Worm (Caenorhabditis elegans) whole organism, L4 larva: ENCODE results near the gene R12H7.4.

Experiments
- D1046.2 ChIP-seq: fragments of 200-800 bp; sonication (Bioruptor generic); IDR thresholded peaks from 2 replicates; pipeline ENCODE4 v1.3.6; 2022; ENCODE audit warnings: missing genetic modification characterization, missing compliant biosample characterization
- F44E2.7 ChIP-seq: fragments of 200-800 bp; sonication (Bioruptor generic); IDR thresholded peaks from 2 replicates; pipeline ENCODE4 v2.1.2; 2022; ENCODE audit warnings: missing genetic modification characterization, missing compliant biosample characterization
- T26A8.4 ChIP-seq: fragments of 200-800 bp; sonication (Bioruptor generic); IDR thresholded peaks from 2 replicates; pipeline ENCODE4 v1.3.6; 2022; ENCODE audit warnings: missing genetic modification characterization, missing compliant biosample characterization
- Y105C5A.15 ChIP-seq: fragments of 200-800 bp; sonication (Bioruptor generic); IDR thresholded peaks from 2 replicates; pipeline ENCODE4 v1.3.6; 2022; ENCODE audit warnings: missing genetic modification characterization, missing compliant biosample characterization
- aly-2 ChIP-seq: sonication (generic microtip); optimal IDR thresholded peaks from 2 replicates; lab custom pipeline; 2018; ENCODE audit warnings: missing biosample characterization, missing genetic modification characterization
- ama-1 ChIP-seq: fragments of 150-350 bp; optimal IDR thresholded peaks from 2 replicates; lab custom pipeline; 2014; ENCODE audit warnings: inconsistent platforms, mixed read lengths
- ceh-62 ChIP-seq: sonication (generic microtip); optimal IDR thresholded peaks from 2 replicates; lab custom pipeline; 2017; ENCODE audit warnings: missing biosample characterization, missing genetic modification characterization
- ces-1 ChIP-seq: fragments of 150-350 bp; sonication (generic microtip); optimal IDR thresholded peaks from 4 replicates; lab custom pipeline; 2014; ENCODE audit warnings: missing biosample characterization, missing genetic modification reagents, missing genetic modification characterization
- cey-2 ChIP-seq: sonication (generic microtip); optimal IDR thresholded peaks from 3 replicates; lab custom pipeline; 2017; ENCODE audit warnings: missing genetic modification characterization, mild to moderate bottlenecking, missing compliant biosample characterization, antibody characterized with exemption, borderline replicate concordance; ENCODE audit not compliant: insufficient read depth
- ctbp-1 ChIP-seq: fragments of 200-800 bp; sonication (Bioruptor generic); IDR thresholded peaks from 2 replicates; pipeline ENCODE4 v1.3.6; 2022; ENCODE audit warnings: missing genetic modification reagents, missing genetic modification characterization, missing compliant biosample characterization
- daf-16 ChIP-seq, 3 experiments: sonication (generic microtip); optimal IDR thresholded peaks; 2 replicates each; lab custom pipeline; 2016 to 2017; ENCODE audit warnings: missing genetic modification characterization in 3 of 3, missing genetic modification reagents in 3 of 3, mild to moderate bottlenecking in 2 of 3, missing compliant biosample characterization in 2 of 3, missing biosample characterization in 1 of 3, moderate library complexity in 1 of 3
- dmd-6 ChIP-seq: fragments of 200-800 bp; sonication (Bioruptor generic); IDR thresholded peaks from 2 replicates; pipeline ENCODE4 v1.3.6; 2022; ENCODE audit warnings: missing genetic modification reagents, missing genetic modification characterization, missing compliant biosample characterization
- duxl-1 ChIP-seq: sonication (generic microtip); optimal IDR thresholded peaks from 2 replicates; lab custom pipeline; 2016; ENCODE audit warnings: mild to moderate bottlenecking, missing genetic modification characterization, moderate library complexity, missing compliant biosample characterization; ENCODE audit not compliant: poor library complexity
- dve-1 ChIP-seq: sonication (generic microtip); optimal IDR thresholded peaks from 2 replicates; lab custom pipeline; 2017; ENCODE audit warnings: antibody characterized with exemption, mild to moderate bottlenecking, missing genetic modification characterization, missing compliant biosample characterization; ENCODE audit not compliant: insufficient read depth
- fos-1 ChIP-seq: fragments of 150-350 bp; optimal IDR thresholded peaks from 2 replicates; lab custom pipeline; 2014; ENCODE audit warnings: missing biosample characterization, missing genetic modification characterization
- gei-8 ChIP-seq: fragments of 200-800 bp; sonication (Bioruptor generic); optimal IDR thresholded peaks from 2 replicates; lab custom pipeline; 2018; ENCODE audit warnings: mild to moderate bottlenecking, missing genetic modification characterization, missing compliant biosample characterization
- hif-1 ChIP-seq, 2 experiments: sonication (generic microtip); optimal IDR thresholded peaks; 2 replicates each; lab custom pipeline; 2016 to 2017; ENCODE audit warnings: missing compliant biosample characterization in 2 of 2, missing genetic modification characterization in 2 of 2, missing genetic modification reagents in 2 of 2, missing genotype in 2 of 2, mild to moderate bottlenecking in 1 of 2
- hlh-30 ChIP-seq: sonication (generic microtip); optimal IDR thresholded peaks from 2 replicates; lab custom pipeline; 2017; ENCODE audit warnings: antibody characterized with exemption, mild to moderate bottlenecking, missing genetic modification characterization, missing compliant biosample characterization; ENCODE audit not compliant: insufficient read depth
- hmg-1.1 ChIP-seq: fragments of 200-800 bp; sonication (Bioruptor generic); IDR thresholded peaks from 2 replicates; pipeline ENCODE4 v1.3.6; 2022; ENCODE audit warnings: missing genetic modification reagents, missing genetic modification characterization, missing compliant biosample characterization
- jun-1 ChIP-seq: fragments of 150-350 bp; optimal IDR thresholded peaks from 2 replicates; lab custom pipeline; 2014; ENCODE audit warnings: missing biosample characterization, missing genetic modification reagents, missing genetic modification characterization
- lin-1 ChIP-seq: fragments of 200-800 bp; sonication (Bioruptor generic); IDR thresholded peaks from 2 replicates; pipeline ENCODE4 v1.3.6; 2022; ENCODE audit warnings: missing genetic modification reagents, missing genetic modification characterization, missing compliant biosample characterization
- lin-13 ChIP-seq: fragments of 150-350 bp; optimal IDR thresholded peaks from 2 replicates; lab custom pipeline; 2014; ENCODE audit warnings: missing biosample characterization, missing genetic modification reagents, missing genetic modification characterization
- lin-15B ChIP-seq: fragments of 150-350 bp; sonication (generic microtip); optimal IDR thresholded peaks from 3 replicates; lab custom pipeline; 2014; ENCODE audit warnings: missing biosample characterization, missing genetic modification characterization
- lin-29 ChIP-seq: fragments of 200-800 bp; sonication (Bioruptor generic); IDR thresholded peaks from 2 replicates; pipeline ENCODE4 v1.3.6; 2022; ENCODE audit warnings: missing genetic modification reagents, missing genetic modification characterization, missing compliant biosample characterization
- lir-3 ChIP-seq: sonication (generic microtip); optimal IDR thresholded peaks from 2 replicates; lab custom pipeline; 2016; ENCODE audit warnings: mild to moderate bottlenecking, missing genetic modification characterization, missing compliant biosample characterization
- madf-5 ChIP-seq, 2 experiments: fragments of 200-800 bp; sonication (Bioruptor generic); IDR thresholded peaks; 2 replicates each; pipeline ENCODE4 v1.3.6; 2022; ENCODE audit warnings: missing compliant biosample characterization in 2 of 2, missing genetic modification characterization in 2 of 2
- mdl-1 ChIP-seq, 2 experiments: fragments of 150-350 bp in 1 of 2; sonication (generic microtip) in 1 of 2; optimal IDR thresholded peaks; 2 replicates each; lab custom pipeline; 2014 to 2017; ENCODE audit warnings: missing biosample characterization in 2 of 2, missing genetic modification characterization in 2 of 2
- mep-1 ChIP-seq: fragments of 150-350 bp; sonication (generic microtip); optimal IDR thresholded peaks from 3 replicates; lab custom pipeline; 2014; ENCODE audit warnings: missing biosample characterization, missing genetic modification characterization
- mes-2 ChIP-seq: sonication (generic microtip); optimal IDR thresholded peaks from 2 replicates; lab custom pipeline; 2016; ENCODE audit warnings: missing genotype, mild to moderate bottlenecking, missing genetic modification characterization, missing compliant biosample characterization; ENCODE audit not compliant: poor library complexity, severe bottlenecking
- mxl-2 ChIP-seq: fragments of 200-800 bp; sonication (Bioruptor generic); conservative IDR thresholded peaks from 2 replicates; pipeline ENCODE4 v1.3.6; 2022; ENCODE audit warnings: missing genetic modification reagents, missing genetic modification characterization, missing compliant biosample characterization
- nhr-11 ChIP-seq: fragments of 150-350 bp; optimal IDR thresholded peaks from 2 replicates; lab custom pipeline; 2014; ENCODE audit warnings: missing biosample characterization, missing genetic modification characterization
- nhr-111 ChIP-seq: fragments of 200-800 bp; sonication (Bioruptor generic); optimal IDR thresholded peaks from 2 replicates; lab custom pipeline; 2018; ENCODE audit warnings: mild to moderate bottlenecking, missing genetic modification characterization, missing compliant biosample characterization
- nhr-25 ChIP-seq: sonication (generic microtip); optimal IDR thresholded peaks from 2 replicates; lab custom pipeline; 2017; ENCODE audit warnings: missing genetic modification characterization, mild to moderate bottlenecking, missing compliant biosample characterization, antibody characterized with exemption, moderate library complexity, borderline replicate concordance; ENCODE audit not compliant: insufficient read depth
- nhr-41 ChIP-seq: fragments of 200-800 bp; sonication (Bioruptor generic); IDR thresholded peaks from 2 replicates; pipeline ENCODE4 v1.3.6; 2022; ENCODE audit warnings: missing genetic modification reagents, missing genetic modification characterization, missing compliant biosample characterization
- nhr-42 ChIP-seq: fragments of 200-800 bp; sonication (Bioruptor generic); IDR thresholded peaks from 2 replicates; pipeline ENCODE4 v1.3.6; 2022; ENCODE audit warnings: missing genetic modification characterization, missing compliant biosample characterization
- nhr-77 ChIP-seq: fragments of 150-350 bp; optimal IDR thresholded peaks from 2 replicates; lab custom pipeline; 2014; ENCODE audit warnings: missing biosample characterization, missing genetic modification characterization
- pha-4 ChIP-seq, 2 experiments: fragments of 150-350 bp in 1 of 2; fragments of 200-800 bp in 1 of 2; sonication (Bioruptor generic) in 1 of 2; IDR thresholded peaks in 1 of 2; optimal IDR thresholded peaks in 1 of 2; 2 replicates each; pipeline versions ENCODE4 v1.3.6 to Lab custom; 2014 to 2022; ENCODE audit warnings: missing genetic modification characterization in 2 of 2, missing genetic modification reagents in 2 of 2, missing biosample characterization in 1 of 2, missing compliant biosample characterization in 1 of 2
- rbr-2 ChIP-seq: sonication (generic microtip); optimal IDR thresholded peaks from 2 replicates; lab custom pipeline; 2016; ENCODE audit warnings: missing genotype, missing genetic modification characterization, missing compliant biosample characterization
- saeg-2 ChIP-seq: fragments of 200-800 bp; sonication (Bioruptor generic); IDR thresholded peaks from 2 replicates; pipeline ENCODE4 v1.3.6; 2022; ENCODE audit warnings: missing genetic modification reagents, missing genetic modification characterization, missing compliant biosample characterization
- sdz-12 ChIP-seq: fragments of 200-800 bp; sonication (Bioruptor generic); optimal IDR thresholded peaks from 2 replicates; lab custom pipeline; 2018; ENCODE audit warnings: mild to moderate bottlenecking, missing genetic modification characterization, missing compliant biosample characterization
- skn-1 ChIP-seq: fragments of 150-350 bp; optimal IDR thresholded peaks from 2 replicates; lab custom pipeline; 2014; ENCODE audit warnings: missing biosample characterization, missing genetic modification characterization
- snpc-1.2 ChIP-seq: fragments of 200-800 bp; sonication (Bioruptor generic); IDR thresholded peaks from 2 replicates; pipeline ENCODE4 v1.3.6; 2022; ENCODE audit warnings: missing genetic modification reagents, missing genetic modification characterization, missing compliant biosample characterization
- tag-97 ChIP-seq: fragments of 200-800 bp; sonication (Bioruptor generic); IDR thresholded peaks from 2 replicates; pipeline ENCODE4 v1.3.6; 2022; ENCODE audit warnings: missing genetic modification characterization, missing compliant biosample characterization
- unc-39 ChIP-seq: sonication (generic microtip); optimal IDR thresholded peaks from 2 replicates; lab custom pipeline; 2017; ENCODE audit warnings: missing biosample characterization, missing genetic modification characterization
- vab-7 ChIP-seq: fragments of 200-800 bp; sonication (Bioruptor generic); IDR thresholded peaks from 2 replicates; pipeline ENCODE4 v1.3.6; 2022; ENCODE audit warnings: missing genetic modification reagents, missing genetic modification characterization, missing compliant biosample characterization
- zip-11 ChIP-seq: fragments of 200-800 bp; sonication (Bioruptor generic); IDR thresholded peaks from 2 replicates; pipeline ENCODE4 v1.3.6; 2022; ENCODE audit warnings: missing genetic modification characterization, missing compliant biosample characterization
- ztf-11 ChIP-seq: fragments of 150-350 bp; optimal IDR thresholded peaks from 2 replicates; lab custom pipeline; 2014; ENCODE audit warnings: missing biosample characterization, missing genetic modification characterization
- ztf-7 ChIP-seq: fragments of 150-350 bp; optimal IDR thresholded peaks from 2 replicates; lab custom pipeline; 2014; ENCODE audit warnings: missing biosample characterization, missing genetic modification characterization

R12H7.4 gene

DNA sequence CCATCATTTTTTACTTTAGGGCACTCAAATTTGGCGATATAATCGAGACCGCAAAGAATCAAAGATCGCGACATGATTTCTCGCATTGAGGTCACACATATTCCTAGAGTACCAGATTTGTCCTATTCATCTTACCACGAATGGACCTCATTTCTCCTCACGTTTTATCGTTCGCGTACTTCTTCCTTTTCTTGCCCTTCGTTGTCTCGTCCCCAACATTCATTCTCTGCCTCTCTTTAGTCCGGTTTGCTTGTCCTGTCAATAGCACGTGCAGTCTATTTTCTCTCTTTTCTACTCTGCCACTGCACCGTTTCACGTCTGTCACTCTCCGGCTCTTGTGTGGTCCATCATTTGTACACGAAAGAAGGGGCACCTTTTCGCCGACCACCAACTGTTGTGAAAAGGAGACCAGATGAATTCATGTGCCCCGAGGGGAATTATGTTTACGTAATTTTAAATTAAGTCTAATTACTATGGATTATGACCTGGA, 34.5 kb downstream of the R12H7.4 start:
- TF ChIP-seq saeg-2: no peak
- TF ChIP-seq snpc-1.2 (GFP tag; lab: Robert Waterston, UW): no peak
- peak; percentile 55 for TF ChIP-seq nhr-77
- TF ChIP-seq tag-97 (GFP tag; lab: Robert Waterston, UW): no peak
- peak; percentile 35 for TF ChIP-seq ztf-7
- TF ChIP-seq nhr-41 (GFP tag; lab: Robert Waterston, UW): no peak
- TF ChIP-seq duxl-1 (tag; lab: Kevin White, UChicago): no peak
- peak; percentile 81 for TF ChIP-seq mep-1 (tag; lab: Kevin White, UChicago)
- TF ChIP-seq mes-2 (tag; lab: Kevin White, UChicago): peak; percentile 68
- peak; percentile 85 to 99 for TF ChIP-seq mdl-1 (tag; optimal IDR thresholded peaks at IDR 0.05; lab: Kevin White, UChicago)
- TF ChIP-seq ztf-11 (tag; lab: Kevin White, UChicago): no peak
- TF ChIP-seq T26A8.4 (GFP tag; lab: Robert Waterston, UW): peak; percentile 52
- no peak for TF ChIP-seq Y105C5A.15
- TF ChIP-seq F44E2.7: no peak
- TF ChIP-seq sdz-12: no peak
- no peak for TF ChIP-seq lin-29 (GFP tag; lab: Robert Waterston, UW)
- TF ChIP-seq zip-11: no peak
- TF ChIP-seq aly-2 (tag; lab: Kevin White, UChicago): no peak
- peak; percentile 35 for TF ChIP-seq dve-1 (tag; lab: Kevin White, UChicago)
- TF ChIP-seq dmd-6: peak; percentile 74
- no peak for TF ChIP-seq D1046.2 (GFP tag; lab: Robert Waterston, UW)
- TF ChIP-seq nhr-111 (GFP tag; lab: Kevin White, UChicago): no peak
- TF ChIP-seq nhr-25: no peak
- TF ChIP-seq skn-1 (tag; lab: Kevin White, UChicago): no peak
- TF ChIP-seq pha-4 (GFP tag; IDR thresholded peaks at IDR 0.05; lab: Robert Waterston, UW): no peak
- TF ChIP-seq pha-4 (tag; optimal IDR thresholded peaks at IDR 0.05; lab: Kevin White, UChicago): peak; percentile 49
- no peak for TF ChIP-seq madf-5 (GFP tag; IDR thresholded peaks at IDR 0.05; lab: Robert Waterston, UW)
- TF ChIP-seq hlh-30 (tag; lab: Kevin White, UChicago): peak; percentile 93
- peak; percentile 70; the same call in 1 of the 2 replicates for TF ChIP-seq lin-1 (GFP tag; lab: Robert Waterston, UW)
- peak; percentile 87 for TF ChIP-seq nhr-11
- TF ChIP-seq unc-39 (tag; lab: Kevin White, UChicago): no peak
- TF ChIP-seq hif-1 (tag; optimal IDR thresholded peaks at IDR 0.05; lab: Kevin White, UChicago): peak in 1 of 2 experiments; percentile 69
- no peak for TF ChIP-seq vab-7 (GFP tag; lab: Robert Waterston, UW)
- TF ChIP-seq mxl-2: no peak
- TF ChIP-seq ceh-62 (tag; lab: Kevin White, UChicago): no peak
- no peak for TF ChIP-seq lin-15B (tag; lab: Kevin White, UChicago)
- TF ChIP-seq fos-1: no peak
- TF ChIP-seq ces-1: no peak
- no peak for TF ChIP-seq gei-8 (GFP tag; lab: Kevin White, UChicago)
- no peak for TF ChIP-seq jun-1 (tag; lab: Kevin White, UChicago)
- TF ChIP-seq ama-1 (lab: Kevin White, UChicago): no peak
- peak; percentile 70 for TF ChIP-seq hmg-1.1 (GFP tag; lab: Robert Waterston, UW)
- TF ChIP-seq ctbp-1: 0 out of 2 replicates have a peak, but pooled peaks have one; percentile 46
- TF ChIP-seq cey-2 (tag; lab: Kevin White, UChicago): no peak
- TF ChIP-seq daf-16 (GFP tag; optimal IDR thresholded peaks at IDR 0.05; lab: Kevin White, UChicago): peak in 1 of 2 experiments; percentile 57
- peak; percentile 77 for TF ChIP-seq daf-16 (tag; optimal IDR thresholded peaks at IDR 0.05; lab: Kevin White, UChicago)
- TF ChIP-seq lin-13 (GFP tag; lab: Kevin White, UChicago): no peak
- no peak for TF ChIP-seq lir-3 (tag; lab: Kevin White, UChicago)
- TF ChIP-seq rbr-2 (tag; lab: Kevin White, UChicago): peak; percentile 55
- no peak for TF ChIP-seq nhr-42 (GFP tag; lab: Robert Waterston, UW)
